Fruit fly (Drosophila melanogaster) whole organism, embryonic: ENCODE results near the gene CG5056.

Experiments
- ATbp ChIP-seq: fragments of 200-800 bp; sonication (Bioruptor generic); optimal IDR thresholded peaks from 2 replicates; lab custom pipeline; 2017; ENCODE audit warnings: missing biosample characterization, mild to moderate bottlenecking, missing genetic modification characterization, missing genetic modification reagents
- Abd-B ChIP-seq: fragments of 200-800 bp; sonication (Bioruptor generic); optimal IDR thresholded peaks from 2 replicates; lab custom pipeline; 2018; ENCODE audit warnings: missing biosample characterization, mild to moderate bottlenecking, missing genetic modification characterization, moderate library complexity
- Asciz ChIP-seq: fragments of 200-800 bp; sonication (Bioruptor generic); optimal IDR thresholded peaks from 2 replicates; lab custom pipeline; 2017; ENCODE audit warnings: missing biosample characterization, mild to moderate bottlenecking, missing genetic modification characterization, missing genetic modification reagents
- CG13624 ChIP-seq: fragments of 200-800 bp; sonication (Bioruptor generic); optimal IDR thresholded peaks from 2 replicates; lab custom pipeline; 2016; ENCODE audit warnings: missing biosample characterization, missing genetic modification characterization
- CG14014 ChIP-seq: fragments of 200-800 bp; sonication (Bioruptor generic); IDR thresholded peaks from 2 replicates; pipeline ENCODE4 v1.3.6; 2022; ENCODE audit warnings: missing biosample characterization, missing genetic modification characterization
- CG14710 ChIP-seq: fragments of 200-800 bp; sonication (Bioruptor generic); optimal IDR thresholded peaks from 3 replicates; lab custom pipeline; 2019; ENCODE audit warnings: missing biosample characterization, mild to moderate bottlenecking, missing genetic modification characterization, moderate library complexity
- CG15073 ChIP-seq: fragments of 200-800 bp; sonication (Bioruptor generic); optimal IDR thresholded peaks from 2 replicates; lab custom pipeline; 2016; ENCODE audit warnings: missing biosample characterization, missing genetic modification characterization
- CG1647 ChIP-seq: fragments of 200-800 bp; sonication (Bioruptor generic); optimal IDR thresholded peaks from 3 replicates; lab custom pipeline; 2016; ENCODE audit warnings: missing biosample characterization, missing genetic modification characterization
- CG2712 ChIP-seq: fragments of 200-800 bp; optimal IDR thresholded peaks from 3 replicates; lab custom pipeline; 2019; ENCODE audit warnings: missing biosample characterization, mild to moderate bottlenecking, missing genetic modification characterization, moderate library complexity
- CG30403 ChIP-seq: fragments of 200-800 bp; sonication (Bioruptor generic); optimal IDR thresholded peaks from 3 replicates; lab custom pipeline; 2016; ENCODE audit warnings: missing biosample characterization, missing genetic modification characterization
- CG33557 ChIP-seq: fragments of 200-800 bp; sonication (Bioruptor generic); optimal IDR thresholded peaks from 2 replicates; lab custom pipeline; 2019; ENCODE audit warnings: missing biosample characterization, mild to moderate bottlenecking, missing genetic modification characterization, moderate library complexity
- CG4707 ChIP-seq: fragments of 200-800 bp; sonication (Bioruptor generic); optimal IDR thresholded peaks from 2 replicates; lab custom pipeline; 2018; ENCODE audit warnings: missing biosample characterization, mild to moderate bottlenecking, missing genetic modification characterization, moderate library complexity
- CG5953 ChIP-seq: fragments of 200-800 bp; sonication (Bioruptor generic); IDR thresholded peaks from 2 replicates; pipeline ENCODE4 v1.3.6; 2022; ENCODE audit warnings: missing biosample characterization, missing genetic modification characterization
- CG6689 ChIP-seq: fragments of 200-800 bp; sonication (Bioruptor generic); IDR thresholded peaks from 2 replicates; pipeline ENCODE4 v1.3.6; 2022; ENCODE audit warnings: missing biosample characterization, missing genetic modification characterization
- CG7839 ChIP-seq: fragments of 200-800 bp; sonication (Bioruptor generic); optimal IDR thresholded peaks from 3 replicates; lab custom pipeline; 2018; ENCODE audit warnings: missing biosample characterization, mild to moderate bottlenecking, missing genetic modification characterization, moderate library complexity
- CG7928 ChIP-seq: fragments of 200-800 bp; sonication (Bioruptor generic); optimal IDR thresholded peaks from 2 replicates; lab custom pipeline; 2017; ENCODE audit warnings: missing biosample characterization, mild to moderate bottlenecking, missing genetic modification characterization
- CG8359 ChIP-seq: fragments of 200-800 bp; sonication (Bioruptor generic); optimal IDR thresholded peaks from 2 replicates; lab custom pipeline; 2017; ENCODE audit warnings: missing biosample characterization, mild to moderate bottlenecking, missing genetic modification characterization, borderline replicate concordance
- CG9215 ChIP-seq: fragments of 200-800 bp; sonication (Bioruptor generic); IDR thresholded peaks from 2 replicates; pipeline ENCODE4 v1.3.6; 2022; ENCODE audit warnings: missing biosample characterization, missing genetic modification characterization
- CG9609 ChIP-seq: fragments of 200-800 bp; sonication (Bioruptor generic); optimal IDR thresholded peaks from 3 replicates; lab custom pipeline; 2016; ENCODE audit warnings: missing biosample characterization, missing genetic modification characterization
- Dbx ChIP-seq: fragments of 200-800 bp; sonication (Bioruptor generic); IDR thresholded peaks from 3 replicates; pipeline ENCODE4 v1.3.6; 2022; ENCODE audit warnings: missing biosample characterization, missing genetic modification characterization
- HmgD ChIP-seq: fragments of 200-800 bp; sonication (Bioruptor generic); optimal IDR thresholded peaks from 3 replicates; lab custom pipeline; 2016; ENCODE audit warnings: missing biosample characterization, missing genetic modification characterization
- Hr39 ChIP-seq: fragments of >200 bp; optimal IDR thresholded peaks from 2 replicates; lab custom pipeline; 2017
- Jarid2 ChIP-seq: fragments of 200-800 bp; sonication (Bioruptor generic); optimal IDR thresholded peaks from 3 replicates; lab custom pipeline; 2017; ENCODE audit warnings: mild to moderate bottlenecking, missing biosample characterization, missing genetic modification reagents, missing genetic modification characterization
- Lpt ChIP-seq: fragments of >200 bp; optimal IDR thresholded peaks from 2 replicates; lab custom pipeline; 2018; ENCODE audit warnings: missing biosample characterization, missing genetic modification characterization
- Med ChIP-seq: fragments of 200-800 bp; sonication (Bioruptor generic); peaks from one replicate; lab custom pipeline; 2016; ENCODE audit warnings: missing biosample characterization, missing genetic modification characterization, mild to moderate bottlenecking, inconsistent platforms, moderate library complexity
- Mes4 ChIP-seq: fragments of 200-800 bp; sonication (Bioruptor generic); optimal IDR thresholded peaks from 2 replicates; lab custom pipeline; 2016; ENCODE audit warnings: missing biosample characterization, missing genetic modification characterization
- Rx ChIP-seq: fragments of 200-800 bp; sonication (Bioruptor generic); IDR thresholded peaks from 2 replicates; pipeline ENCODE4 v1.3.6; 2022; ENCODE audit warnings: missing biosample characterization, missing genetic modification characterization
- Six4 ChIP-seq: fragments of 200-800 bp; sonication (Bioruptor generic); optimal IDR thresholded peaks from 2 replicates; lab custom pipeline; 2016; ENCODE audit warnings: missing biosample characterization, missing genetic modification characterization
- TFAM ChIP-seq: fragments of 200-800 bp; sonication (Bioruptor generic); optimal IDR thresholded peaks from 2 replicates; lab custom pipeline; 2017; ENCODE audit warnings: missing biosample characterization, missing genetic modification characterization, inconsistent platforms
- Tbp ChIP-seq: fragments of >200 bp; optimal IDR thresholded peaks from 2 replicates; lab custom pipeline; 2018; ENCODE audit warnings: missing biosample characterization, missing genetic modification characterization
- ase ChIP-seq: fragments of 200-800 bp; sonication (Bioruptor generic); IDR thresholded peaks from 3 replicates; pipeline ENCODE4 v1.3.6; 2022; ENCODE audit warnings: missing biosample characterization, missing genetic modification characterization
- az2 ChIP-seq: fragments of 200-800 bp; sonication (Bioruptor generic); optimal IDR thresholded peaks from 3 replicates; lab custom pipeline; 2016; ENCODE audit warnings: missing biosample characterization, missing genetic modification characterization
- bowl ChIP-seq: fragments of 200-800 bp; sonication (Bioruptor generic); IDR thresholded peaks from 2 replicates; pipeline ENCODE4 v1.3.6; 2022; ENCODE audit warnings: missing biosample characterization, missing genetic modification characterization
- cad ChIP-seq: fragments of >200 bp; optimal IDR thresholded peaks from 2 replicates; lab custom pipeline; 2017; ENCODE audit warnings: missing biosample characterization, missing genetic modification characterization
- chm ChIP-seq: fragments of 200-800 bp; sonication (Bioruptor generic); IDR thresholded peaks from 2 replicates; pipeline ENCODE4 v1.3.6; 2022; ENCODE audit warnings: missing biosample characterization, missing genetic modification characterization
- croc ChIP-seq: fragments of 200-800 bp; sonication (Bioruptor generic); conservative IDR thresholded peaks from 3 replicates; pipeline ENCODE4 v1.3.6; 2022; ENCODE audit warnings: missing biosample characterization, missing genetic modification characterization
- cwo ChIP-seq: fragments of 200-800 bp; sonication (Bioruptor generic); optimal IDR thresholded peaks from 3 replicates; lab custom pipeline; 2017; ENCODE audit warnings: missing biosample characterization, missing genetic modification characterization, mild to moderate bottlenecking, moderate library complexity, missing genetic modification reagents
- fd102C ChIP-seq: fragments of 200-800 bp; sonication (Bioruptor generic); optimal IDR thresholded peaks from 2 replicates; lab custom pipeline; 2018; ENCODE audit warnings: missing biosample characterization, mild to moderate bottlenecking, missing genetic modification characterization, moderate library complexity
- fd64A ChIP-seq: fragments of 200-800 bp; sonication (Bioruptor generic); optimal IDR thresholded peaks from 3 replicates; lab custom pipeline; 2018; ENCODE audit warnings: missing biosample characterization, mild to moderate bottlenecking, missing genetic modification characterization
- fd96Cb ChIP-seq: fragments of 200-800 bp; sonication (Bioruptor generic); optimal IDR thresholded peaks from 2 replicates; lab custom pipeline; 2018; ENCODE audit warnings: missing biosample characterization, mild to moderate bottlenecking, missing genetic modification characterization, moderate library complexity
- gcm2 ChIP-seq: fragments of 200-800 bp; sonication (Bioruptor generic); optimal IDR thresholded peaks from 2 replicates; lab custom pipeline; 2016; ENCODE audit warnings: missing biosample characterization, missing genetic modification characterization
- gro ChIP-seq: fragments of 200-800 bp; sonication (Bioruptor generic); optimal IDR thresholded peaks from 2 replicates; lab custom pipeline; 2016; ENCODE audit warnings: missing biosample characterization, missing genetic modification characterization
- gsb ChIP-seq: fragments of 200-800 bp; sonication (Bioruptor generic); IDR thresholded peaks from 2 replicates; pipeline ENCODE4 v1.3.6; 2022; ENCODE audit warnings: missing biosample characterization, missing genetic modification characterization
- kay ChIP-seq: fragments of 200-800 bp; sonication (Bioruptor generic); optimal IDR thresholded peaks from 2 replicates; lab custom pipeline; 2016; ENCODE audit warnings: missing biosample characterization, missing genetic modification characterization
- lov ChIP-seq, 2 experiments: fragments of 200-800 bp in 1 of 2; fragments of >200 bp in 1 of 2; sonication (Bioruptor generic) in 1 of 2; IDR thresholded peaks in 1 of 2; optimal IDR thresholded peaks in 1 of 2; 2 replicates in 1 of 2; 3 replicates in 1 of 2; pipeline versions ENCODE4 v1.3.6 to Lab custom; 2017 to 2022; ENCODE audit warnings: missing biosample characterization in 1 of 2, missing genetic modification characterization in 1 of 2
- mam ChIP-seq: fragments of 200-800 bp; sonication (Bioruptor generic); optimal IDR thresholded peaks from 3 replicates; lab custom pipeline; 2016; ENCODE audit warnings: missing biosample characterization, missing genetic modification characterization
- pnt ChIP-seq: fragments of 200-800 bp; sonication (Bioruptor generic); optimal IDR thresholded peaks from 3 replicates; lab custom pipeline; 2016; ENCODE audit warnings: missing biosample characterization, missing genetic modification characterization
- sd ChIP-seq: fragments of 200-800 bp; sonication (Bioruptor generic); optimal IDR thresholded peaks from 3 replicates; lab custom pipeline; 2018; ENCODE audit warnings: missing biosample characterization, mild to moderate bottlenecking, missing genetic modification characterization, moderate library complexity
- sens ChIP-seq: fragments of 200-800 bp; sonication (Bioruptor generic); peaks from one replicate; lab custom pipeline; 2016; ENCODE audit warnings: missing biosample characterization, missing genetic modification characterization
- sqz ChIP-seq: fragments of 200-800 bp; sonication (Bioruptor generic); optimal IDR thresholded peaks from 3 replicates; lab custom pipeline; 2018; ENCODE audit warnings: missing biosample characterization, mild to moderate bottlenecking, missing genetic modification characterization
- tin ChIP-seq: fragments of 200-800 bp; sonication (Bioruptor generic); optimal IDR thresholded peaks from 3 replicates; lab custom pipeline; 2016; ENCODE audit warnings: missing biosample characterization, missing genetic modification characterization
- trem ChIP-seq: fragments of 200-800 bp; optimal IDR thresholded peaks from 3 replicates; lab custom pipeline; 2019; ENCODE audit warnings: missing biosample characterization, mild to moderate bottlenecking, missing genetic modification characterization, moderate library complexity

The CG5056 gene

dm6 chr2L:10321036-10321583, 45.4 kb upstream of the CG5056 start (continued):
- no peak for TF ChIP-seq Jarid2 (GFP tag; lab: Kevin White, UChicago)
- no peak for TF ChIP-seq CG15073 (GFP tag; lab: Kevin White, UChicago)
- no peak for TF ChIP-seq sd (tag; lab: Kevin White, UChicago)
- TF ChIP-seq CG13624 (GFP tag; lab: Kevin White, UChicago): peak; percentile 21
- no peak for TF ChIP-seq Six4 (GFP tag; lab: Kevin White, UChicago)
- TF ChIP-seq CG5953 (GFP tag; lab: Robert Waterston, UW): 0 out of 2 replicates have a peak, but pooled peaks have one; percentile 10
- no peak for TF ChIP-seq ase (GFP tag; lab: Robert Waterston, UW)
- no peak for TF ChIP-seq CG6689 (GFP tag; lab: Robert Waterston, UW)
- no peak for TF ChIP-seq bowl (GFP tag; lab: Robert Waterston, UW)
- no peak for TF ChIP-seq fd96Cb (tag; lab: Kevin White, UChicago)
- TF ChIP-seq CG4707 (GFP tag; lab: Kevin White, UChicago): no peak
- TF ChIP-seq kay (GFP tag; lab: Kevin White, UChicago): no peak
- TF ChIP-seq trem: no peak
- TF ChIP-seq CG14014: 0 out of 2 replicates have a peak, but pooled peaks have one; percentile 34
- no peak for TF ChIP-seq lov (optimal IDR thresholded peaks at IDR 0.05; lab: Kevin White, UChicago)
- 0 out of 3 replicates have a peak, but pooled peaks have one; percentile 27 for TF ChIP-seq lov (GFP tag; IDR thresholded peaks at IDR 0.05; lab: Robert Waterston, UW)
- TF ChIP-seq Asciz (GFP tag; lab: Kevin White, UChicago): no peak
- no peak for TF ChIP-seq CG7839
- no peak for TF ChIP-seq gcm2 (GFP tag; lab: Kevin White, UChicago)
- TF ChIP-seq Lpt (GFP tag; lab: Kevin White, UChicago): no peak
- TF ChIP-seq CG7928 (GFP tag; lab: Kevin White, UChicago): peak; percentile 50
- TF ChIP-seq cad (GFP tag; lab: Kevin White, UChicago): no peak
- no peak for TF ChIP-seq Rx (GFP tag; lab: Robert Waterston, UW)
- TF ChIP-seq TFAM (GFP tag; lab: Kevin White, UChicago): no peak
- TF ChIP-seq fd102C: no peak
- TF ChIP-seq Med (GFP tag; lab: Kevin White, UChicago): peak; percentile 75
- TF ChIP-seq CG9215: no peak
- TF ChIP-seq mam: no peak
- TF ChIP-seq gro (GFP tag; lab: Kevin White, UChicago): no peak
- no peak for TF ChIP-seq Tbp (GFP tag; lab: Kevin White, UChicago)
- TF ChIP-seq fd64A: no peak
- no peak for TF ChIP-seq CG33557 (GFP tag; lab: Kevin White, UChicago)
- TF ChIP-seq tin (GFP tag; lab: Kevin White, UChicago): peak; percentile 14
- TF ChIP-seq sens (GFP tag; lab: Kevin White, UChicago): peak; percentile 57
- TF ChIP-seq ATbp (GFP tag; lab: Kevin White, UChicago): no peak
- TF ChIP-seq sqz (GFP tag; lab: Kevin White, UChicago): peak; percentile 51
- peak; percentile 7 for TF ChIP-seq CG14710 (tag; lab: Kevin White, UChicago)
- no peak for TF ChIP-seq chm (GFP tag; lab: Robert Waterston, UW)
- TF ChIP-seq CG2712 (tag; lab: Kevin White, UChicago): no peak
- TF ChIP-seq cwo (GFP tag; lab: Kevin White, UChicago): no peak
- no peak for TF ChIP-seq Abd-B (GFP tag; lab: Kevin White, UChicago)
- no peak for TF ChIP-seq HmgD (GFP tag; lab: Kevin White, UChicago)
- TF ChIP-seq Dbx (GFP tag; lab: Robert Waterston, UW): peak; percentile 43; the same call in 1 of the 3 replicates
- no peak for TF ChIP-seq croc (GFP tag; lab: Robert Waterston, UW)
- TF ChIP-seq CG8359 (GFP tag; lab: Kevin White, UChicago): no peak
- TF ChIP-seq CG1647 (GFP tag; lab: Kevin White, UChicago): no peak
- TF ChIP-seq gsb (GFP tag; lab: Robert Waterston, UW): no peak
- TF ChIP-seq Hr39 (lab: Kevin White, UChicago): no peak
- TF ChIP-seq pnt (GFP tag; lab: Kevin White, UChicago): no peak
- no peak for TF ChIP-seq CG30403 (GFP tag; lab: Kevin White, UChicago)
- no peak for TF ChIP-seq az2 (GFP tag; lab: Kevin White, UChicago)
- no peak for TF ChIP-seq Mes4 (GFP tag; lab: Kevin White, UChicago)
- no peak for TF ChIP-seq CG9609
